Worm (Caenorhabditis elegans): ENCODE results near the gene Y57A10A.14.

The Y57A10A.14 gene

ce11 chrII:12237555-12237954 is 51.8 kb downstream of the Y57A10A.14 start:
- peak; percentile 14 for TF ChIP-seq mep-1 (tag; optimal IDR thresholded peaks at IDR 0.05)
- peak; percentile 83 for TF ChIP-seq grh-1 (GFP tag; IDR thresholded peaks at IDR 0.05)
- TF ChIP-seq nhr-85 (tag), result peak; percentile 40
- TF ChIP-seq blmp-1 (tag; optimal IDR thresholded peaks at IDR 0.05), result peak; percentile 86
- TF ChIP-seq ztf-4 (tag; optimal IDR thresholded peaks at IDR 0.05), result peak; percentile 5
- peak; percentile 28 for TF ChIP-seq snu-23 (GFP tag; optimal IDR thresholded peaks at IDR 0.05)
- peak in 1 of 2 experiments; percentile 54 for TF ChIP-seq lsy-2 (tag; optimal IDR thresholded peaks at IDR 0.05)
- TF ChIP-seq xbp-1 (tag; optimal IDR thresholded peaks at IDR 0.05), result peak; percentile 94
- peak in 3 of 6 experiments; percentile 16 to 75 (median 45) for TF ChIP-seq elt-3 (tag; optimal IDR thresholded peaks at IDR 0.05)
- no peak for TF ChIP-seq efl-1 (optimal IDR thresholded peaks at IDR 0.05)
- TF ChIP-seq efl-1 (GFP tag; optimal IDR thresholded peaks at IDR 0.05 in 1 of 2), result peak in 1 of 2 experiments; percentile 91
- TF ChIP-seq nhr-90 (tag; optimal IDR thresholded peaks at IDR 0.05; ENCODE audit: poor library complexity), result peak; percentile 2
- no peak for TF ChIP-seq nhr-47 (tag; optimal IDR thresholded peaks at IDR 0.05)
- TF ChIP-seq nhr-12 (tag; optimal IDR thresholded peaks at IDR 0.05), result no peak
- no peak for TF ChIP-seq skn-1 (tag; optimal IDR thresholded peaks at IDR 0.05)
- no peak for TF ChIP-seq fkh-10 (GFP tag; optimal IDR thresholded peaks at IDR 0.05)
